Fruit fly (Drosophila melanogaster): ENCODE data around the gene CG8086.
A peak's percentile ranks its signal among the peaks of the same experiment; 100 is the strongest.

The CG8086 gene

DNA sequence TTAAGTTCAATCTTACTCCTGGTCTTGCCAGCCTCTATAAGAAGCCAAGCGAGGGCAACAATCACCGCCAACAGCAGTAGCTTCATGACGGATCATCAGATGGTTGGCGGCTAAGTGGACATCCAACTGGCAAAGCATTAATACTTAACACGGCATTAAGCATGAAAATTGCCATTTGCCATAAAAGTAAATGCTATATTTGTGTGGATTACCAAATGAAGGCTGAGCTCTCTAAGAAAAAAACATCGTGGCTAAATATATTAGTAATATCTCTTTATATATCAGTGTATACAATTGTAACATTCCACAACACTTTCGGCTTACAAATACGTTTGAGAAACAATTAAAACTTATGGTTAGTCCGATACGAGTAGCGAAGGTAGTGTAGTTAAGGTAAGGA is 13.4 kb downstream of the CG8086 start, which contains the start of gene CG43057:
Gene CG43057 (minus strand): TSS at position 101 of the 400 bp plus-strand sequence.
- TF ChIP-seq CG9139 (GFP tag; optimal IDR thresholded peaks at IDR 0.05) (no peak), CG6792 (GFP tag; optimal IDR thresholded peaks at IDR 0.05) (no peak), CG10669 (GFP tag; optimal IDR thresholded peaks at IDR 0.05) (no peak), Ets21C (GFP tag; optimal IDR thresholded peaks at IDR 0.05) (no peak), Sox14 (GFP tag; optimal IDR thresholded peaks at IDR 0.05) (no peak), eg (GFP tag; IDR thresholded peaks at IDR 0.05) (no peak), Sox102F (GFP tag; optimal IDR thresholded peaks at IDR 0.05) (no peak), CG6808 (GFP tag; optimal IDR thresholded peaks at IDR 0.05) (no peak), CG3032 (tag; optimal IDR thresholded peaks at IDR 0.05) (no peak)

DNA sequence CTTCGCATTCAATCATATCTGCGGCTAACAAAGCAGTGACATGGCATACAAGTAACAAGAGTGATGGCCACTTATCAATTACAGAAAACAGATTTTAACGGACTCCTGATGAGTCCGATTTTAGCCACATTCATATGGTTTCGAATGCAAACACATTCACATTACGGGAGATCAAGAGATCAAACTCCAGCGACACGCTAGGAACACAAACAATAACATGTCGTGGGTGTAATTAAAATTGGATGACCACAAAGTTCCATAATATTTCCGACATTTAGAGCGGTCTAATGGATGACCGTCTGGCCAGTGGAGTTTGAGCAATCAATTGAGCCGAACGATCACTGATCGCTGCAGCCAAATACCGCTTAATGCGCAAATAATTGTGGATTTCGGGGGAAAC is 15.1 kb downstream of the CG8086 start, which contains the start of gene CG14277:
Gene CG14277 (plus strand): TSS at position 301 of the 400 bp plus-strand sequence.
- TF ChIP-seq CG8119 (GFP tag; IDR thresholded peaks at IDR 0.05) (no peak), pdm3 (GFP tag; optimal IDR thresholded peaks at IDR 0.05) (no peak), CG1621 (tag; optimal IDR thresholded peaks at IDR 0.05) (no peak), salr (GFP tag; optimal IDR thresholded peaks at IDR 0.05) (no peak), Blimp-1 (GFP tag; optimal IDR thresholded peaks at IDR 0.05) (no peak), CG34406 (GFP tag; optimal IDR thresholded peaks at IDR 0.05) (no peak), CG31627 (GFP tag; optimal IDR thresholded peaks at IDR 0.05) (no peak), Eip75B (GFP tag; optimal IDR thresholded peaks at IDR 0.05) (no peak), CG32006 (GFP tag; optimal IDR thresholded peaks at IDR 0.05) (no peak)

DNA sequence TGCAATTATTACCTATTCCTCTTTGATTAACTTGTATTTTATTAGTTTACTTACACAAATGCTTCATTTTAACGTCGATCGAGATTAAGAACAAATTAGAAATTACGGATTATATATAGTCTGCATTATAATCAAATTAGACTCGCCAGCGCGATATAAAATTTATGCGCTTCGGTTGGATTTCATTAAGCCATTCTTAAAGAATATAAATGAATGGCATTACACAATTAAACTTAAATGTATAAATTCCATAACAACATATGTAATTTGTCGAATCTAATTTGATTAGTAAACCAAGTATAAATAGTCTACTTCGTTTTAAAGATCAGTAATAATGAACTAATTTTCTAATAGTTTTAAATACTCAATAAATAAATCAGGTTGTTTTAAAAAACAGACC is 15.6 kb downstream of the CG8086 start, which contains the start of gene Spn28F:
Gene Spn28F (minus strand): TSS at position 101 of the 400 bp plus-strand sequence.
- TF ChIP-seq CG11294 (GFP tag; IDR thresholded peaks at IDR 0.05): no peak
- no peak for TF ChIP-seq CG7368 (GFP tag; optimal IDR thresholded peaks at IDR 0.05)
- no peak for TF ChIP-seq CG6792 (GFP tag; optimal IDR thresholded peaks at IDR 0.05)
- TF ChIP-seq Eip93F (GFP tag; optimal IDR thresholded peaks at IDR 0.05): no peak
- TF ChIP-seq CG8119 (GFP tag; IDR thresholded peaks at IDR 0.05): no peak
- TF ChIP-seq Eip75B (GFP tag; optimal IDR thresholded peaks at IDR 0.05): no peak
- no peak for TF ChIP-seq Hr39 (GFP tag; optimal IDR thresholded peaks at IDR 0.05)
- no peak for TF ChIP-seq CG8632 (GFP tag; optimal IDR thresholded peaks at IDR 0.05)
- TF ChIP-seq Sox102F (GFP tag; optimal IDR thresholded peaks at IDR 0.05): no peak
- TF ChIP-seq CG6276 (GFP tag; optimal IDR thresholded peaks at IDR 0.05): no peak
- no peak for TF ChIP-seq CG11902 (GFP tag; optimal IDR thresholded peaks at IDR 0.05)
- no peak for TF ChIP-seq Hr38 (GFP tag; optimal IDR thresholded peaks at IDR 0.05)
- no peak for TF ChIP-seq CG3919 (GFP tag; optimal IDR thresholded peaks at IDR 0.05)
- no peak for TF ChIP-seq fd59A (GFP tag; optimal IDR thresholded peaks at IDR 0.05)
- TF ChIP-seq CG15336 (GFP tag; IDR thresholded peaks at IDR 0.05): no peak
- TF ChIP-seq CG10631 (GFP tag; optimal IDR thresholded peaks at IDR 0.05): no peak
- TF ChIP-seq CG3032 (tag; optimal IDR thresholded peaks at IDR 0.05): no peak

DNA sequence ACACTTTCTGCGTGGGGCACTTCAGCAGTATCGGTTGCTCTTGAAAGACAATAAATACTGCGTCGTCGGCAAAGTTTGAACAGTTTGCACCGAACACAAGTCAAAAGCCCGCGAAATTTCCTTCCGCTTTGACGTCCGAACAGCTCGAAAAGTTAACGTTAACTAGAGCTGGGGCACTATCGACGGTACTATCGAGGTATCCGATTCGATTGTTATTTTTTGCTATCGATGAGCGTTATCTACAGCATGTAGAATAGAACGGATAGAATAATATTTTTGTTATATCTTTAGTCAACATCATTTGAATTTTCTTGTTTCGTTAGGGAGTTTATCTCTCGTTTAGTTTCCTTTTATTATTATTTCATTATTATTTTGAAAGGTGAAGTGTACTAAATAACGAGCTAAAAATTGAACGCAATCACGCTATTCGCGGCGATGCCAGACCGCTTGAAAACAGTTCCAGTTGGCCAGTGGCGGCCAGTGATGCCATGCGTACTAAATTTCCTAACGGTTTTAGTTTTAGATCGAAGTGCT is 17.5 kb downstream of the CG8086 start, which contains the start of gene Pvr:
Gene Pvr (minus strand): TSS at position 167 of the 534 bp plus-strand sequence.
- peak; percentile 14 for TF ChIP-seq achi (GFP tag; optimal IDR thresholded peaks at IDR 0.05)
- peak; percentile 67 for TF ChIP-seq Eip78C (GFP tag)
- TF ChIP-seq CG6808 (GFP tag; optimal IDR thresholded peaks at IDR 0.05): peak; percentile 99
- TF ChIP-seq svp (GFP tag): no peak
- TF ChIP-seq topi (GFP tag; optimal IDR thresholded peaks at IDR 0.05): peak; percentile 20
- peak; percentile 8 for TF ChIP-seq Hr4 (GFP tag; optimal IDR thresholded peaks at IDR 0.05)
- TF ChIP-seq esn (GFP tag; optimal IDR thresholded peaks at IDR 0.05): no peak

Measured in whole organism, prepupa.